Worm (Caenorhabditis elegans) whole organism, L1 larva: Measurements from ENCODE around the gene Y26E6A.3.
A peak's percentile ranks its signal among the peaks of the same experiment; 100 is the strongest.

Experiments used
- C16A3.4 ChIP-seq: fragments of 150-350 bp; optimal IDR thresholded peaks from 2 replicates; lab custom pipeline; 2014; ENCODE audit warnings: missing biosample characterization, missing genetic modification characterization
- aha-1 ChIP-seq: fragments of 150-350 bp; optimal IDR thresholded peaks from 2 replicates; lab custom pipeline; 2014; ENCODE audit warnings: missing biosample characterization, missing genetic modification characterization
- aly-2 ChIP-seq: fragments of 150-350 bp; optimal IDR thresholded peaks from 2 replicates; lab custom pipeline; 2014; ENCODE audit warnings: missing biosample characterization, missing genetic modification characterization
- ama-1 ChIP-seq: fragments of 150-350 bp; optimal IDR thresholded peaks from 2 replicates; lab custom pipeline; 2014
- blmp-1 ChIP-seq: fragments of 150-350 bp; optimal IDR thresholded peaks from 2 replicates; lab custom pipeline; 2014; ENCODE audit warnings: missing biosample characterization, missing genetic modification characterization
- ceh-82 ChIP-seq, 3 experiments: fragments of 150-350 bp in 1 of 3; sonication (generic microtip) in 2 of 3; optimal IDR thresholded peaks; 2 replicates each; lab custom pipeline; 2014 to 2017; ENCODE audit warnings: missing biosample characterization in 3 of 3, missing genetic modification characterization in 3 of 3
- dpl-1 ChIP-seq, 3 experiments: fragments of 150-350 bp in 2 of 3; sonication (generic microtip) in 1 of 3; optimal IDR thresholded peaks; 2 replicates each; lab custom pipeline; 2014 to 2017; ENCODE audit warnings: missing biosample characterization in 3 of 3, missing genetic modification characterization in 3 of 3, missing genetic modification reagents in 3 of 3
- dsc-1 ChIP-seq: sonication (generic microtip); optimal IDR thresholded peaks from 2 replicates; lab custom pipeline; 2016; ENCODE audit warnings: mild to moderate bottlenecking, missing genetic modification characterization, missing compliant biosample characterization
- efl-1 ChIP-seq, 4 experiments: fragments of 150-350 bp; optimal IDR thresholded peaks in 3 of 4; peaks in 1 of 4; 1 replicate in 1 of 4; 2 replicates in 3 of 4; lab custom pipeline; 2014; ENCODE audit warnings: missing biosample characterization in 2 of 4, missing genetic modification characterization in 2 of 4, missing genetic modification reagents in 2 of 4
- elt-2 ChIP-seq: sonication (generic microtip); optimal IDR thresholded peaks from 2 replicates; lab custom pipeline; 2016; ENCODE audit warnings: missing genetic modification characterization, mild to moderate bottlenecking, inconsistent platforms, missing compliant biosample characterization, missing genetic modification reagents
- elt-3 ChIP-seq, 6 experiments: fragments of 150-350 bp in 1 of 6; sonication (generic microtip); optimal IDR thresholded peaks; 2 replicates each; lab custom pipeline; 2017 to 2018; ENCODE audit warnings: missing biosample characterization in 6 of 6, missing genetic modification characterization in 6 of 6, inconsistent platforms in 1 of 6
- fkh-10 ChIP-seq: sonication (generic microtip); optimal IDR thresholded peaks from 2 replicates; lab custom pipeline; 2017; ENCODE audit warnings: missing biosample characterization, missing genetic modification reagents, missing genetic modification characterization
- hpl-2 ChIP-seq: fragments of 150-350 bp; optimal IDR thresholded peaks from 2 replicates; lab custom pipeline; 2014; ENCODE audit warnings: missing biosample characterization, missing genetic modification reagents, missing genetic modification characterization
- jun-1 ChIP-seq: fragments of 150-350 bp; optimal IDR thresholded peaks from 2 replicates; lab custom pipeline; 2014; ENCODE audit warnings: missing biosample characterization, missing genetic modification reagents, missing genetic modification characterization
- lin-13 ChIP-seq: fragments of 150-350 bp; optimal IDR thresholded peaks from 2 replicates; lab custom pipeline; 2014; ENCODE audit warnings: missing biosample characterization, missing genetic modification reagents, missing genetic modification characterization
- lin-15B ChIP-seq: fragments of 150-350 bp; sonication (generic microtip); optimal IDR thresholded peaks from 3 replicates; lab custom pipeline; 2014; ENCODE audit warnings: missing biosample characterization, missing genetic modification characterization
- lin-35 ChIP-seq, 2 experiments: fragments of 150-350 bp; optimal IDR thresholded peaks; 2 replicates each; lab custom pipeline; 2014; ENCODE audit warnings: missing biosample characterization in 2 of 2, missing genetic modification characterization in 2 of 2, missing genetic modification reagents in 2 of 2
- lin-39 ChIP-seq: fragments of 150-350 bp; optimal IDR thresholded peaks from 2 replicates; lab custom pipeline; 2014; ENCODE audit warnings: missing biosample characterization, missing genetic modification reagents, missing genetic modification characterization
- lsy-2 ChIP-seq, 2 experiments: fragments of 150-350 bp; optimal IDR thresholded peaks; 2 replicates each; lab custom pipeline; 2014; ENCODE audit warnings: missing biosample characterization in 2 of 2, missing genetic modification characterization in 2 of 2
- mab-9 ChIP-seq: fragments of 200-800 bp; sonication (Bioruptor generic); IDR thresholded peaks from 2 replicates; pipeline ENCODE4 v1.3.6; 2022; ENCODE audit warnings: missing genetic modification reagents, missing genetic modification characterization, missing compliant biosample characterization
- mep-1 ChIP-seq: fragments of 150-350 bp; optimal IDR thresholded peaks from 2 replicates; lab custom pipeline; 2014; ENCODE audit warnings: missing biosample characterization, missing genetic modification characterization
- nhr-12 ChIP-seq: sonication (generic microtip); optimal IDR thresholded peaks from 2 replicates; lab custom pipeline; 2017; ENCODE audit warnings: missing biosample characterization, missing genetic modification characterization
- nhr-19 ChIP-seq: fragments of 200-800 bp; sonication (Bioruptor generic); conservative IDR thresholded peaks from 2 replicates; pipeline ENCODE4 v1.3.6; 2022; ENCODE audit warnings: missing genetic modification characterization, missing compliant biosample characterization
- nhr-20 ChIP-seq: sonication (generic microtip); optimal IDR thresholded peaks from 2 replicates; lab custom pipeline; 2016; ENCODE audit warnings: mild to moderate bottlenecking, missing genetic modification characterization, missing compliant biosample characterization
- nhr-237 ChIP-seq: fragments of 150-350 bp; optimal IDR thresholded peaks from 2 replicates; lab custom pipeline; 2014; ENCODE audit warnings: missing biosample characterization, missing genetic modification characterization
- nhr-28 ChIP-seq: fragments of 150-350 bp; optimal IDR thresholded peaks from 2 replicates; lab custom pipeline; 2014; ENCODE audit warnings: missing biosample characterization, missing genetic modification characterization
- nhr-71 ChIP-seq: sonication (generic microtip); optimal IDR thresholded peaks from 2 replicates; lab custom pipeline; 2016; ENCODE audit warnings: mild to moderate bottlenecking, missing genetic modification characterization, moderate library complexity, missing compliant biosample characterization
- nhr-77 ChIP-seq: fragments of 150-350 bp; optimal IDR thresholded peaks from 2 replicates; lab custom pipeline; 2014; ENCODE audit warnings: missing biosample characterization, missing genetic modification characterization
- nhr-84 ChIP-seq: sonication (generic microtip); optimal IDR thresholded peaks from 2 replicates; lab custom pipeline; 2017; ENCODE audit warnings: missing biosample characterization, missing genetic modification characterization
- nhr-85 ChIP-seq: sonication (generic microtip); peaks from one replicate; lab custom pipeline; 2016; ENCODE audit warnings: missing genetic modification characterization, inconsistent platforms, missing compliant biosample characterization
- nhr-90 ChIP-seq: sonication (generic microtip); optimal IDR thresholded peaks from 2 replicates; lab custom pipeline; 2016; ENCODE audit warnings: mild to moderate bottlenecking, missing genetic modification characterization, missing compliant biosample characterization; ENCODE audit not compliant: poor library complexity
- pag-3 ChIP-seq: sonication (generic microtip); optimal IDR thresholded peaks from 2 replicates; lab custom pipeline; 2017; ENCODE audit warnings: missing genetic modification characterization, mild to moderate bottlenecking, missing compliant biosample characterization, antibody characterized with exemption, borderline replicate concordance; ENCODE audit not compliant: insufficient read depth
- pqm-1 ChIP-seq: sonication (generic microtip); optimal IDR thresholded peaks from 3 replicates; lab custom pipeline; 2017; ENCODE audit warnings: missing biosample characterization, missing genetic modification characterization
- rnt-1 ChIP-seq: sonication (generic microtip); optimal IDR thresholded peaks from 2 replicates; lab custom pipeline; 2016; ENCODE audit warnings: mild to moderate bottlenecking, missing genetic modification characterization, moderate library complexity, missing compliant biosample characterization
- snu-23 ChIP-seq: sonication (generic microtip); optimal IDR thresholded peaks from 2 replicates; lab custom pipeline; 2016; ENCODE audit warnings: missing genetic modification characterization, missing compliant biosample characterization
- sox-4 ChIP-seq: sonication (generic microtip); optimal IDR thresholded peaks from 2 replicates; lab custom pipeline; 2016; ENCODE audit warnings: missing genetic modification characterization, missing compliant biosample characterization
- swsn-7 ChIP-seq: sonication (generic microtip); optimal IDR thresholded peaks from 2 replicates; lab custom pipeline; 2016; ENCODE audit warnings: missing genetic modification characterization, missing compliant biosample characterization
- tbx-2 ChIP-seq: sonication (generic microtip); optimal IDR thresholded peaks from 2 replicates; lab custom pipeline; 2016; ENCODE audit warnings: missing genetic modification characterization, missing compliant biosample characterization
- unc-30 ChIP-seq: sonication (generic microtip); optimal IDR thresholded peaks from 2 replicates; lab custom pipeline; 2017; ENCODE audit warnings: missing biosample characterization, missing genetic modification characterization
- unc-86 ChIP-seq: sonication (generic microtip); optimal IDR thresholded peaks from 2 replicates; lab custom pipeline; 2016; ENCODE audit warnings: missing genetic modification characterization, missing compliant biosample characterization
- xbp-1 ChIP-seq: sonication (generic microtip); optimal IDR thresholded peaks from 2 replicates; lab custom pipeline; 2016; ENCODE audit warnings: missing genetic modification characterization, missing compliant biosample characterization
- zip-4 ChIP-seq: fragments of 200-800 bp; sonication (Bioruptor generic); optimal IDR thresholded peaks from 2 replicates; lab custom pipeline; 2018; ENCODE audit warnings: mild to moderate bottlenecking, missing genetic modification characterization, moderate library complexity, missing compliant biosample characterization
- ztf-11 ChIP-seq, 2 experiments: sonication (generic microtip); optimal IDR thresholded peaks; 2 replicates each; lab custom pipeline; 2016 to 2017; ENCODE audit warnings: missing genetic modification characterization in 2 of 2, missing biosample characterization in 1 of 2, missing compliant biosample characterization in 1 of 2
- ztf-4 ChIP-seq: fragments of 150-350 bp; optimal IDR thresholded peaks from 2 replicates; lab custom pipeline; 2014; ENCODE audit warnings: missing biosample characterization, missing genetic modification characterization

The Y26E6A.3 gene

DNA sequence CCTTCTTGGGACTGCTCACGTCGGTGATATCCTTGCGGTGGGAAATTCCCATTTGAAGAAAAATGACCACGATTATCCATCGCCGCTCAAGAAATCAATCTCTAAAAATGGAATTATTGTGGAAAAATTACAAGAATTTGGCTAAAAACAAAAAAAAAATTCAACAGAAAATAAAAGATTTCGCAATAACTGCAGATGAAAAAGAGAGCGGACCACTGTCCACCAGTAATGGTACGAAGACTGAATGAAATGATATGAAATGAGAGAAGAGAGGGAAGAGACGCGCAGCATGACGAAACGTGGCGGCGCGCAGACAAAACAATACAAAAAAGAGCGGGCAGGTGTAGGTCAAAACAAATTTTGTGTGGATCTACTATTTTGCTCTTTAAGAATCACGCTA, 19.8 kb upstream of the Y26E6A.3 start, which contains the start of gene meg-1:
meg-1 (minus strand) TSS at position 101 of the 400 bp plus-strand sequence.
- TF ChIP-seq unc-86 (tag; lab: Kevin White, UChicago) (no peak), nhr-85 (tag; lab: Kevin White, UChicago) (peak; percentile 30)

- TF ChIP-seq nhr-77 (tag; lab: Kevin White, UChicago), result no peak
- no peak for TF ChIP-seq pqm-1 (tag; lab: Kevin White, UChicago)
- no peak for TF ChIP-seq blmp-1 (tag; lab: Kevin White, UChicago)
- no peak for TF ChIP-seq ztf-11 (tag; optimal IDR thresholded peaks at IDR 0.05; lab: Kevin White, UChicago)
- no peak for TF ChIP-seq efl-1 (optimal IDR thresholded peaks at IDR 0.05; lab: Kevin White, UChicago)
- peak in 1 of 2 experiments; percentile 70 for TF ChIP-seq efl-1 (GFP tag; optimal IDR thresholded peaks at IDR 0.05 in 1 of 2; lab: Kevin White, UChicago)
Measured at ce11 chrX:13928532-13928931, 18.8 kb upstream of the Y26E6A.3 start.

ce11 chrX:13926029-13926428, 16.3 kb upstream of the Y26E6A.3 start, which contains the start of gene meg-2:
Gene meg-2, minus strand, starts transcription at chrX:13926129.
- TF ChIP-seq elt-2 (tag; lab: Kevin White, UChicago) (no peak), efl-1 (optimal IDR thresholded peaks at IDR 0.05; lab: Kevin White, UChicago) (no peak), efl-1 (GFP tag; optimal IDR thresholded peaks at IDR 0.05 in 1 of 2; lab: Kevin White, UChicago) (peak in 1 of 2 experiments; percentile 28)
- TF ChIP-seq, all 84 proteins: peak for 1

DNA sequence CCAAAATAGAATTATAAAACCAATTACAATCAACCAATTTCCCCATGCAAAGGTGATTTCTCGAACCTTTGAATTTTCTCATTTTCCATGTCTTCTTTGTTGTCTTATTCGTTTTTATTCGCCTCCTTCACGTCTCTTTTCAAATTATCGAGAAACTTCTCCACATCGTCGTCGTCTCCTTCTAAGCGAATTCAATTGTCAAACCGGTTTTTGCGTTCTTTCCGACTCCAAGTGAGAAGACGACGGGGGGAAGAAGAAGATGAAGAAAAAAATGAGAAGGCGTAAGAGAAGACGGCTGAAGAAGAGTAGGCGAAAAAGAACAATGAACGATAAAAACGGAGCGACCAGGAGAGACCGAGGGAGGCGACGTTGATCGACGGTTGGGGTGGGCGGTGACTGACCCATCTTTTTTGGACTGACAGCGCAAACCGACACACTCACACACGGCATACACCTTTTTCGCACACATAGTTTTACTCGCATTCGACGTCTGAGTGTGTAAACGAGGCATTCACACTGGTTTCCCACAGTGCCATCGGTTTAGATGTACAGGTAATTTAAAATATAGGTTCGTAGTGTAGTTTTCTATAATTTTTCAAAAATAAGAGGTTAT, 10.7 kb upstream of the Y26E6A.3 start:
- peak; percentile 3 for TF ChIP-seq rnt-1 (tag; lab: Kevin White, UChicago)
- peak; percentile 72 for TF ChIP-seq nhr-90
- no peak for TF ChIP-seq sox-4 (tag; lab: Kevin White, UChicago)
- no peak for TF ChIP-seq lin-15B
- TF ChIP-seq nhr-19 (GFP tag; lab: Robert Waterston, UW), result peak; percentile 56
- TF ChIP-seq ztf-4, result peak; percentile 9
- TF ChIP-seq dpl-1 (GFP tag; optimal IDR thresholded peaks at IDR 0.05; lab: Kevin White, UChicago), result peak; percentile 3 to 28 (median 18)
- TF ChIP-seq nhr-20, result peak; percentile 88
- peak; percentile 19 to 65 for TF ChIP-seq lsy-2 (tag; optimal IDR thresholded peaks at IDR 0.05; lab: Kevin White, UChicago)
- no peak for TF ChIP-seq nhr-28
- TF ChIP-seq lin-13 (GFP tag; lab: Kevin White, UChicago), result peak; percentile 56
- TF ChIP-seq snu-23 (GFP tag; lab: Kevin White, UChicago), result peak; percentile 83
- TF ChIP-seq pqm-1 (tag; lab: Kevin White, UChicago), result no peak
- TF ChIP-seq nhr-71 (tag; lab: Kevin White, UChicago), result peak; percentile 80
- no peak for TF ChIP-seq mab-9
- TF ChIP-seq unc-30 (tag; lab: Kevin White, UChicago), result no peak
- TF ChIP-seq tbx-2 (tag; lab: Kevin White, UChicago), result peak; percentile 69
- no peak for TF ChIP-seq nhr-12 (tag; lab: Kevin White, UChicago)
- TF ChIP-seq elt-3 (tag; optimal IDR thresholded peaks at IDR 0.05; lab: Kevin White, UChicago), result peak; percentile 52 to 99 (median 97)
- peak in 1 of 3 experiments; percentile 13 for TF ChIP-seq ceh-82 (tag; optimal IDR thresholded peaks at IDR 0.05; lab: Kevin White, UChicago)
- peak; percentile 11 to 30 for TF ChIP-seq efl-1 (optimal IDR thresholded peaks at IDR 0.05; lab: Kevin White, UChicago)
- peak in 1 of 2 experiments; percentile 90 for TF ChIP-seq efl-1 (GFP tag; optimal IDR thresholded peaks at IDR 0.05 in 1 of 2; lab: Kevin White, UChicago)
- peak; percentile 55 for TF ChIP-seq swsn-7 (tag; lab: Kevin White, UChicago)
- TF ChIP-seq aly-2 (tag; lab: Kevin White, UChicago), result no peak
- peak; percentile 30 for TF ChIP-seq hpl-2
- TF ChIP-seq C16A3.4 (tag; lab: Kevin White, UChicago), result peak; percentile 64
- peak; percentile 97 for TF ChIP-seq blmp-1 (tag; lab: Kevin White, UChicago)
- no peak for TF ChIP-seq ama-1 (lab: Kevin White, UChicago)
- peak; percentile 50 for TF ChIP-seq xbp-1
- TF ChIP-seq dsc-1, result no peak
- TF ChIP-seq lin-39 (tag; lab: Kevin White, UChicago), result no peak
- no peak for TF ChIP-seq pag-3 (tag; lab: Kevin White, UChicago)
- no peak for TF ChIP-seq aha-1 (tag; lab: Kevin White, UChicago)
- TF ChIP-seq fkh-10 (GFP tag; lab: Kevin White, UChicago), result no peak
- peak; percentile 82 for TF ChIP-seq mep-1 (tag; lab: Kevin White, UChicago)
- no peak for TF ChIP-seq nhr-84
- peak in 1 of 2 experiments; percentile 59 for TF ChIP-seq lin-35 (GFP tag; optimal IDR thresholded peaks at IDR 0.05; lab: Kevin White, UChicago)
- TF ChIP-seq nhr-237 (tag; lab: Kevin White, UChicago), result no peak
- TF ChIP-seq zip-4 (GFP tag; lab: Kevin White, UChicago), result no peak
- TF ChIP-seq jun-1, result peak; percentile 19
- peak; percentile 98 for TF ChIP-seq nhr-85 (tag; lab: Kevin White, UChicago)
